Worm (Caenorhabditis elegans) whole organism, L4 larva: ENCODE results near the gene pals-26.

Source experiments
- ceh-82 ChIP-seq: sonication (generic microtip); optimal IDR thresholded peaks from 2 replicates; lab custom pipeline; 2017; ENCODE audit warnings: missing biosample characterization, missing genetic modification characterization
- ctbp-1 ChIP-seq: fragments of 200-800 bp; sonication (Bioruptor generic); IDR thresholded peaks from 2 replicates; pipeline ENCODE4 v1.3.6; 2022; ENCODE audit warnings: missing genetic modification reagents, missing genetic modification characterization, missing compliant biosample characterization
- daf-8 ChIP-seq: fragments of 200-800 bp; sonication (Bioruptor generic); IDR thresholded peaks from 2 replicates; pipeline ENCODE4 v1.3.6; 2022; ENCODE audit warnings: missing genetic modification characterization, missing compliant biosample characterization
- dpl-1 ChIP-seq: fragments of 150-350 bp; optimal IDR thresholded peaks from 2 replicates; lab custom pipeline; 2014; ENCODE audit warnings: missing biosample characterization, missing genetic modification reagents, missing genetic modification characterization
- lin-13 ChIP-seq: fragments of 150-350 bp; optimal IDR thresholded peaks from 2 replicates; lab custom pipeline; 2014; ENCODE audit warnings: missing biosample characterization, missing genetic modification reagents, missing genetic modification characterization
- nhr-237 ChIP-seq: sonication (generic microtip); optimal IDR thresholded peaks from 2 replicates; lab custom pipeline; 2017; ENCODE audit warnings: missing biosample characterization, missing genetic modification characterization
- pqm-1 ChIP-seq: sonication (generic microtip); optimal IDR thresholded peaks from 2 replicates; lab custom pipeline; 2017; ENCODE audit warnings: missing biosample characterization, missing genetic modification characterization
- spr-1 ChIP-seq: sonication (generic microtip); optimal IDR thresholded peaks from 2 replicates; lab custom pipeline; 2016; ENCODE audit warnings: mild to moderate bottlenecking, missing genetic modification characterization, missing compliant biosample characterization
- unc-39 ChIP-seq: sonication (generic microtip); optimal IDR thresholded peaks from 2 replicates; lab custom pipeline; 2017; ENCODE audit warnings: missing biosample characterization, missing genetic modification characterization

ce11 chrIII:4379717-4380116 lies 4.8 kb downstream of the pals-26 start, which contains the start of gene B0284.3:
- TF ChIP-seq ceh-82 (tag; lab: Kevin White, UChicago) (no peak), dpl-1 (no peak), pqm-1 (tag; lab: Kevin White, UChicago) (no peak), ctbp-1 (GFP tag; lab: Robert Waterston, UW) (no peak), spr-1 (tag; lab: Kevin White, UChicago) (no peak), lin-13 (GFP tag; lab: Kevin White, UChicago) (no peak), unc-39 (tag; lab: Kevin White, UChicago) (no peak), nhr-237 (tag; lab: Kevin White, UChicago) (no peak), daf-8 (no peak)
